Fruit fly (Drosophila melanogaster) whole organism: ENCODE data around the gene eg.

ENCODE experiments used
- Dll ChIP-seq: fragments of >200 bp; optimal IDR thresholded peaks from 2 replicates; lab custom pipeline; 2017
- psq ChIP-seq: fragments of >200 bp; optimal IDR thresholded peaks from 2 replicates; lab custom pipeline; 2017
- usp ChIP-seq: fragments of >200 bp; optimal IDR thresholded peaks from 2 replicates; lab custom pipeline; 2017; ENCODE audit warnings: missing biosample characterization, missing genetic modification characterization, mixed read lengths

DNA sequence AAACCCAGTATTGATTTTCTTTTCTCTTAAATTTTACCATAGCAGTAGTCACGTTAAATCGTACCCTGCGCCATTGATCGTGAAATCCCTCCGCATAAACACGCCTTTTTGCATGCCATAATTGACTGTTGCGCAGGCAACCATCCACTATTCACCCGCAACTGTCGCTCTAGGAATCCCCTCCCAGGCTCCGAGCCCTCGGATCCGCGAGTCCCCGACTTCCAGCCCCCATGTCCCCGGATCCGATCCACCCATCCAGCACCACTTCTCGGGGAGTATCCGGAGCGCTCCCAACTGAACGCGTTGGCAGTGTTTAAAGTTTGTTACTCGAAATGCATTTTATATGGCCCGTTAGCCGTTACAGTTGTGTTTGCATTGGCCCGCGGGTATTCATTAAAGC is 39.8 kb downstream of the eg start:
- TF ChIP-seq usp (GFP tag; lab: Kevin White, UChicago): no peak
- TF ChIP-seq Dll (lab: Kevin White, UChicago): no peak
- no peak for TF ChIP-seq psq (lab: Kevin White, UChicago)
